Worm (Caenorhabditis elegans) whole organism, L4 larva: ENCODE data around the gene F37C12.18.
A peak's percentile ranks its signal among the peaks of the same experiment; 100 is the strongest.

Experiments used
- F10B5.3 ChIP-seq: sonication (generic microtip); optimal IDR thresholded peaks from 2 replicates; lab custom pipeline; 2016; ENCODE audit warnings: mild to moderate bottlenecking, missing genetic modification characterization, missing compliant biosample characterization
- F44E2.7 ChIP-seq: fragments of 200-800 bp; sonication (Bioruptor generic); IDR thresholded peaks from 2 replicates; pipeline ENCODE4 v2.1.2; 2022; ENCODE audit warnings: missing genetic modification characterization, missing compliant biosample characterization
- R02D3.7 ChIP-seq: fragments of 150-350 bp; sonication (generic microtip); optimal IDR thresholded peaks from 3 replicates; lab custom pipeline; 2014; ENCODE audit warnings: missing biosample characterization, missing genetic modification characterization
- Y48G9A.11 ChIP-seq: fragments of 200-800 bp; sonication (Bioruptor generic); IDR thresholded peaks from 2 replicates; pipeline ENCODE4 v1.3.6; 2022; ENCODE audit warnings: missing genetic modification reagents, missing genetic modification characterization, missing compliant biosample characterization
- aha-1 ChIP-seq: fragments of 150-350 bp; peaks from one replicate; lab custom pipeline; 2014; ENCODE audit warnings: missing biosample characterization, missing genetic modification characterization
- arid-1 ChIP-seq: fragments of 200-800 bp; sonication (Bioruptor generic); conservative IDR thresholded peaks from 2 replicates; pipeline ENCODE4 v1.3.6; 2022; ENCODE audit warnings: missing genetic modification reagents, missing genetic modification characterization, missing compliant biosample characterization
- ceh-20 ChIP-seq: fragments of 200-800 bp; sonication (Bioruptor generic); IDR thresholded peaks from 2 replicates; pipeline ENCODE4 v1.3.6; 2022; ENCODE audit warnings: missing genetic modification reagents, missing genetic modification characterization, missing compliant biosample characterization
- ceh-62 ChIP-seq: sonication (generic microtip); optimal IDR thresholded peaks from 2 replicates; lab custom pipeline; 2017; ENCODE audit warnings: missing biosample characterization, missing genetic modification characterization
- cey-2 ChIP-seq: sonication (generic microtip); optimal IDR thresholded peaks from 3 replicates; lab custom pipeline; 2017; ENCODE audit warnings: missing genetic modification characterization, mild to moderate bottlenecking, missing compliant biosample characterization, antibody characterized with exemption, borderline replicate concordance; ENCODE audit not compliant: insufficient read depth
- daf-16 ChIP-seq, 3 experiments: sonication (generic microtip); optimal IDR thresholded peaks; 2 replicates each; lab custom pipeline; 2016 to 2017; ENCODE audit warnings: missing genetic modification characterization in 3 of 3, missing genetic modification reagents in 3 of 3, mild to moderate bottlenecking in 2 of 3, missing compliant biosample characterization in 2 of 3, missing biosample characterization in 1 of 3, moderate library complexity in 1 of 3
- dmd-6 ChIP-seq: fragments of 200-800 bp; sonication (Bioruptor generic); IDR thresholded peaks from 2 replicates; pipeline ENCODE4 v1.3.6; 2022; ENCODE audit warnings: missing genetic modification reagents, missing genetic modification characterization, missing compliant biosample characterization
- dmd-8 ChIP-seq: fragments of 200-800 bp; sonication (Bioruptor generic); IDR thresholded peaks from 2 replicates; pipeline ENCODE4 v1.3.6; 2022; ENCODE audit warnings: missing genetic modification characterization, missing compliant biosample characterization
- dmd-9 ChIP-seq: fragments of 200-800 bp; sonication (Bioruptor generic); IDR thresholded peaks from 2 replicates; pipeline ENCODE4 v1.3.6; 2022; ENCODE audit warnings: missing genetic modification reagents, missing genetic modification characterization, missing compliant biosample characterization
- fkh-10 ChIP-seq: fragments of 150-350 bp; optimal IDR thresholded peaks from 2 replicates; lab custom pipeline; 2014; ENCODE audit warnings: missing biosample characterization, missing genetic modification reagents, missing genetic modification characterization
- hlh-11 ChIP-seq: fragments of 200-800 bp; sonication (Bioruptor generic); optimal IDR thresholded peaks from 2 replicates; lab custom pipeline; 2018; ENCODE audit warnings: mild to moderate bottlenecking, missing genetic modification characterization, missing compliant biosample characterization
- hlh-30 ChIP-seq: sonication (generic microtip); optimal IDR thresholded peaks from 2 replicates; lab custom pipeline; 2017; ENCODE audit warnings: antibody characterized with exemption, mild to moderate bottlenecking, missing genetic modification characterization, missing compliant biosample characterization; ENCODE audit not compliant: insufficient read depth
- lin-38 ChIP-seq: fragments of 200-800 bp; sonication (Bioruptor generic); IDR thresholded peaks from 2 replicates; pipeline ENCODE4 v1.3.6; 2022; ENCODE audit warnings: missing genetic modification reagents, missing genetic modification characterization, missing compliant biosample characterization
- lin-39 ChIP-seq: fragments of 150-350 bp; optimal IDR thresholded peaks from 2 replicates; lab custom pipeline; 2014; ENCODE audit warnings: missing biosample characterization, missing genetic modification reagents, missing genetic modification characterization
- lsy-2 ChIP-seq, 2 experiments: fragments of 150-350 bp in 1 of 2; sonication (generic microtip) in 1 of 2; optimal IDR thresholded peaks; 2 replicates each; lab custom pipeline; 2014 to 2017; ENCODE audit warnings: missing biosample characterization in 2 of 2, missing genetic modification characterization in 2 of 2
- madf-9 ChIP-seq: fragments of 200-800 bp; sonication (Bioruptor generic); conservative IDR thresholded peaks from 2 replicates; pipeline ENCODE4 v1.3.6; 2022; ENCODE audit warnings: missing genetic modification reagents, missing genetic modification characterization, missing compliant biosample characterization
- mdl-1 ChIP-seq, 2 experiments: fragments of 150-350 bp in 1 of 2; sonication (generic microtip) in 1 of 2; optimal IDR thresholded peaks; 2 replicates each; lab custom pipeline; 2014 to 2017; ENCODE audit warnings: missing biosample characterization in 2 of 2, missing genetic modification characterization in 2 of 2
- mdt-29 ChIP-seq: fragments of 200-800 bp; sonication (Bioruptor generic); IDR thresholded peaks from 2 replicates; pipeline ENCODE4 v1.3.6; 2022; ENCODE audit warnings: missing genetic modification reagents, missing genetic modification characterization, missing compliant biosample characterization
- mep-1 ChIP-seq: fragments of 150-350 bp; sonication (generic microtip); optimal IDR thresholded peaks from 3 replicates; lab custom pipeline; 2014; ENCODE audit warnings: missing biosample characterization, missing genetic modification characterization
- mes-2 ChIP-seq: sonication (generic microtip); optimal IDR thresholded peaks from 2 replicates; lab custom pipeline; 2016; ENCODE audit warnings: missing genotype, mild to moderate bottlenecking, missing genetic modification characterization, missing compliant biosample characterization; ENCODE audit not compliant: poor library complexity, severe bottlenecking
- nhr-10 ChIP-seq: fragments of 150-350 bp; optimal IDR thresholded peaks from 2 replicates; lab custom pipeline; 2014; ENCODE audit warnings: missing biosample characterization, missing genetic modification characterization
- nhr-11 ChIP-seq: fragments of 150-350 bp; optimal IDR thresholded peaks from 2 replicates; lab custom pipeline; 2014; ENCODE audit warnings: missing biosample characterization, missing genetic modification characterization
- nhr-111 ChIP-seq: fragments of 200-800 bp; sonication (Bioruptor generic); optimal IDR thresholded peaks from 2 replicates; lab custom pipeline; 2018; ENCODE audit warnings: mild to moderate bottlenecking, missing genetic modification characterization, missing compliant biosample characterization
- nhr-28 ChIP-seq: fragments of 150-350 bp; optimal IDR thresholded peaks from 2 replicates; lab custom pipeline; 2014; ENCODE audit warnings: missing biosample characterization, missing genetic modification characterization
- nhr-41 ChIP-seq: fragments of 200-800 bp; sonication (Bioruptor generic); IDR thresholded peaks from 2 replicates; pipeline ENCODE4 v1.3.6; 2022; ENCODE audit warnings: missing genetic modification reagents, missing genetic modification characterization, missing compliant biosample characterization
- saeg-2 ChIP-seq: fragments of 200-800 bp; sonication (Bioruptor generic); IDR thresholded peaks from 2 replicates; pipeline ENCODE4 v1.3.6; 2022; ENCODE audit warnings: missing genetic modification reagents, missing genetic modification characterization, missing compliant biosample characterization
- sdz-12 ChIP-seq: fragments of 200-800 bp; sonication (Bioruptor generic); optimal IDR thresholded peaks from 2 replicates; lab custom pipeline; 2018; ENCODE audit warnings: mild to moderate bottlenecking, missing genetic modification characterization, missing compliant biosample characterization
- snpc-4 ChIP-seq: fragments of 150-350 bp; optimal IDR thresholded peaks from 2 replicates; lab custom pipeline; 2014; ENCODE audit warnings: missing biosample characterization, missing genetic modification characterization
- tag-97 ChIP-seq: fragments of 200-800 bp; sonication (Bioruptor generic); IDR thresholded peaks from 2 replicates; pipeline ENCODE4 v1.3.6; 2022; ENCODE audit warnings: missing genetic modification characterization, missing compliant biosample characterization
- tra-1 ChIP-seq: fragments of 200-800 bp; sonication (Bioruptor generic); IDR thresholded peaks from 2 replicates; pipeline ENCODE4 v1.3.6; 2022; ENCODE audit warnings: missing genetic modification reagents, missing genetic modification characterization, missing compliant biosample characterization
- unc-130 ChIP-seq: sonication (generic microtip); optimal IDR thresholded peaks from 2 replicates; lab custom pipeline; 2016; ENCODE audit warnings: missing genetic modification reagents, missing genetic modification characterization, missing compliant biosample characterization
- unc-62 ChIP-seq, 3 experiments: fragments of 150-350 bp in 1 of 3; sonication (generic microtip); optimal IDR thresholded peaks in 2 of 3; peaks in 1 of 3; 1 replicate in 1 of 3; 2 replicates in 2 of 3; lab custom pipeline; 2014 to 2017; ENCODE audit warnings: missing biosample characterization in 3 of 3, missing genetic modification characterization in 3 of 3, missing genetic modification reagents in 3 of 3, missing genotype in 1 of 3
- vab-7 ChIP-seq: fragments of 200-800 bp; sonication (Bioruptor generic); IDR thresholded peaks from 2 replicates; pipeline ENCODE4 v1.3.6; 2022; ENCODE audit warnings: missing genetic modification reagents, missing genetic modification characterization, missing compliant biosample characterization
- zfp-2 ChIP-seq: sonication (generic microtip); optimal IDR thresholded peaks from 2 replicates; lab custom pipeline; 2016; ENCODE audit warnings: mild to moderate bottlenecking, missing genetic modification characterization, missing compliant biosample characterization
- ztf-11 ChIP-seq: fragments of 150-350 bp; optimal IDR thresholded peaks from 2 replicates; lab custom pipeline; 2014; ENCODE audit warnings: missing biosample characterization, missing genetic modification characterization

Gene F37C12.18

ce11 chrIII:7221103-7221502 lies 25.9 kb upstream of the F37C12.18 start (continued):
- TF ChIP-seq unc-130 (GFP tag; lab: Kevin White, UChicago), result no peak
- no peak for TF ChIP-seq arid-1 (GFP tag; lab: Robert Waterston, UW)
- no peak for TF ChIP-seq F10B5.3 (tag; lab: Kevin White, UChicago)
- TF ChIP-seq R02D3.7 (tag; lab: Kevin White, UChicago), result peak; percentile 65
- TF ChIP-seq F44E2.7 (GFP tag; lab: Robert Waterston, UW), result no peak
- no peak for TF ChIP-seq madf-9 (GFP tag; lab: Robert Waterston, UW)

DNA sequence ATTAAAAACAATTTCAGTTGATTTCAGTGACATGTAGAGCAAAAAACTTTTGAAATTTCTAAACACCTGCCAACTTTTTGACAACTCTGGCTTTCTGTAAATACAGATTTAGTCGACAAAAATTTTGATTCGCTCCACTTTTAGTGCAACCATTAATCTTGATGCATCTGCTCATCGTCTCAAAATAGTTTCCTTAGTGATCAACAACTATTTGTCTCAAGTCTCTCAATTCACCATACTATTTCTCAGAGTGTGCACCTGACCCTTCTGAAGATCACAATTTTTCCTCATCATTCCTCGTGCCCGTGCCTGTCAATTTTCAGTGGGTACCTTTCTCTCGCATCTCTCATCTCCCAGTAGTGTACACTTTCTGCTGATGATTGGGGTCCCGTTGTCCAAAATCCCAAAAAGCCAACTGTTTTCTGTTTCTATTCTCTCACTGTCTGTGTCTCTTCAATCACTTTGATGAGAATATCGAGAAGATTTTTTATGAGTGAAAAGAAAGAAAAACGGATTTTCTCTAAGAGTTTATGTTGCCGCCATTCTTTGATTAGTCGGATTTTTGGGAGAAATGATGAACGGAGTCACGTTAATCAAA lies 21.8 kb upstream of the F37C12.18 start:
- no peak for TF ChIP-seq nhr-41 (GFP tag; lab: Robert Waterston, UW)
- no peak for TF ChIP-seq tag-97 (GFP tag; lab: Robert Waterston, UW)
- peak; percentile 68 for TF ChIP-seq hlh-30
- peak; percentile 82 for TF ChIP-seq nhr-11
- 0 out of 2 replicates have a peak, but pooled peaks have one; percentile 48 for TF ChIP-seq ceh-20
- TF ChIP-seq hlh-11 (tag; lab: Kevin White, UChicago), result peak; percentile 68
- TF ChIP-seq daf-16 (GFP tag; optimal IDR thresholded peaks at IDR 0.05; lab: Kevin White, UChicago), result peak in 1 of 2 experiments; percentile 95
- TF ChIP-seq daf-16 (tag; optimal IDR thresholded peaks at IDR 0.05; lab: Kevin White, UChicago), result no peak
- no peak for TF ChIP-seq zfp-2 (tag; lab: Kevin White, UChicago)
- TF ChIP-seq unc-62 (GFP tag; optimal IDR thresholded peaks at IDR 0.05 in 1 of 2; lab: Kevin White, UChicago), result peak in 1 of 2 experiments; percentile 68
- TF ChIP-seq unc-62 (tag; optimal IDR thresholded peaks at IDR 0.05; lab: Kevin White, UChicago), result no peak
- TF ChIP-seq tra-1 (GFP tag; lab: Robert Waterston, UW), result no peak
- no peak for TF ChIP-seq lin-38 (GFP tag; lab: Robert Waterston, UW)
- TF ChIP-seq ztf-11, result no peak
- TF ChIP-seq nhr-28 (tag; lab: Kevin White, UChicago), result peak; percentile 5
- TF ChIP-seq aha-1 (tag; lab: Kevin White, UChicago), result peak; percentile 84
- peak in 1 of 2 experiments; percentile 0 for TF ChIP-seq mdl-1 (tag; optimal IDR thresholded peaks at IDR 0.05; lab: Kevin White, UChicago)
- TF ChIP-seq nhr-10 (tag; lab: Kevin White, UChicago), result no peak
- no peak for TF ChIP-seq saeg-2 (GFP tag; lab: Robert Waterston, UW)
- TF ChIP-seq unc-130 (GFP tag; lab: Kevin White, UChicago), result no peak
- peak in 1 of 2 experiments; percentile 18 for TF ChIP-seq lsy-2 (tag; optimal IDR thresholded peaks at IDR 0.05; lab: Kevin White, UChicago)

ce11 chrIII:7216226-7216625 lies 21.0 kb upstream of the F37C12.18 start, which contains the start of gene R151.1:
TSS of gene R151.1 (plus strand) at chrIII:7216526.
- no peak for TF ChIP-seq dmd-6 (GFP tag; lab: Robert Waterston, UW)
- no peak for TF ChIP-seq lin-39 (tag; lab: Kevin White, UChicago)
- no peak for TF ChIP-seq mes-2 (tag; lab: Kevin White, UChicago)
- TF ChIP-seq dmd-9 (GFP tag; lab: Robert Waterston, UW), result no peak
- TF ChIP-seq mep-1 (tag; lab: Kevin White, UChicago), result no peak
- no peak for TF ChIP-seq nhr-11
- no peak for TF ChIP-seq fkh-10 (GFP tag; lab: Kevin White, UChicago)
- TF ChIP-seq cey-2 (tag; lab: Kevin White, UChicago), result no peak
- TF ChIP-seq nhr-111 (GFP tag; lab: Kevin White, UChicago), result no peak
- TF ChIP-seq sdz-12 (GFP tag; lab: Kevin White, UChicago), result no peak
- no peak for TF ChIP-seq dmd-8 (GFP tag; lab: Robert Waterston, UW)
- no peak for TF ChIP-seq snpc-4 (tag; lab: Kevin White, UChicago)
- TF ChIP-seq Y48G9A.11 (GFP tag; lab: Robert Waterston, UW), result no peak
- TF ChIP-seq vab-7, result no peak
- no peak for TF ChIP-seq mdt-29
- no peak for TF ChIP-seq tra-1 (GFP tag; lab: Robert Waterston, UW)
- TF ChIP-seq mdl-1 (tag; optimal IDR thresholded peaks at IDR 0.05; lab: Kevin White, UChicago), result no peak
- no peak for TF ChIP-seq ceh-62
- TF ChIP-seq madf-9 (GFP tag; lab: Robert Waterston, UW), result no peak
